Worm (Caenorhabditis elegans) whole organism, late embryonic: ENCODE results near the gene Y75B7AL.2.

ENCODE experiments used
- K09A11.1 ChIP-seq: sonication (generic microtip); optimal IDR thresholded peaks from 2 replicates; lab custom pipeline; 2017; ENCODE audit warnings: antibody characterized with exemption, mild to moderate bottlenecking, missing genetic modification characterization, missing compliant biosample characterization; ENCODE audit not compliant: insufficient read depth
- T23F11.4 ChIP-seq: fragments of 200-800 bp; sonication (Bioruptor generic); optimal IDR thresholded peaks from 2 replicates; lab custom pipeline; 2018; ENCODE audit warnings: mild to moderate bottlenecking, missing genetic modification characterization, missing compliant biosample characterization
- Y22D7AL.16 ChIP-seq: sonication (generic microtip); optimal IDR thresholded peaks from 2 replicates; lab custom pipeline; 2016; ENCODE audit warnings: missing genetic modification characterization, missing compliant biosample characterization
- ahr-1 ChIP-seq: sonication (generic microtip); optimal IDR thresholded peaks from 2 replicates; lab custom pipeline; 2016; ENCODE audit warnings: missing genetic modification characterization, missing compliant biosample characterization
- ama-1 ChIP-seq: fragments of 150-350 bp; optimal IDR thresholded peaks from 2 replicates; lab custom pipeline; 2014
- ceh-2 ChIP-seq: sonication (generic microtip); optimal IDR thresholded peaks from 2 replicates; lab custom pipeline; 2016; ENCODE audit warnings: missing genotype, missing genetic modification characterization, missing compliant biosample characterization
- ceh-30 ChIP-seq: fragments of 150-350 bp; optimal IDR thresholded peaks from 2 replicates; lab custom pipeline; 2014; ENCODE audit warnings: missing biosample characterization, missing genetic modification characterization
- ceh-45 ChIP-seq: fragments of 200-800 bp; sonication (Bioruptor generic); IDR thresholded peaks from 2 replicates; pipeline ENCODE4 v1.3.6; 2022; ENCODE audit warnings: missing genetic modification reagents, missing genetic modification characterization, missing compliant biosample characterization
- ceh-48 ChIP-seq: sonication (generic microtip); optimal IDR thresholded peaks from 2 replicates; lab custom pipeline; 2016; ENCODE audit warnings: missing genetic modification characterization, inconsistent platforms, missing compliant biosample characterization
- ceh-6 ChIP-seq: fragments of 200-800 bp; sonication (Bioruptor generic); optimal IDR thresholded peaks from 2 replicates; lab custom pipeline; 2018; ENCODE audit warnings: mild to moderate bottlenecking, missing genetic modification characterization, missing compliant biosample characterization
- che-1 ChIP-seq: sonication (generic microtip); optimal IDR thresholded peaks from 2 replicates; lab custom pipeline; 2016; ENCODE audit warnings: mild to moderate bottlenecking, missing genetic modification characterization, missing compliant biosample characterization
- dve-1 ChIP-seq: sonication (generic microtip); optimal IDR thresholded peaks from 2 replicates; lab custom pipeline; 2017; ENCODE audit warnings: antibody characterized with exemption, mild to moderate bottlenecking, missing genetic modification characterization, missing compliant biosample characterization
- elt-2 ChIP-seq: sonication (generic microtip); optimal IDR thresholded peaks from 2 replicates; lab custom pipeline; 2016; ENCODE audit warnings: missing genetic modification reagents, missing genetic modification characterization, missing compliant biosample characterization
- elt-4 ChIP-seq: sonication (generic microtip); optimal IDR thresholded peaks from 2 replicates; lab custom pipeline; 2016; ENCODE audit warnings: missing genetic modification characterization, missing compliant biosample characterization
- ets-4 ChIP-seq: sonication (generic microtip); optimal IDR thresholded peaks from 2 replicates; lab custom pipeline; 2016; ENCODE audit warnings: missing genetic modification characterization, missing compliant biosample characterization
- fax-1 ChIP-seq: sonication (generic microtip); optimal IDR thresholded peaks from 2 replicates; lab custom pipeline; 2016; ENCODE audit warnings: missing genotype, missing genetic modification characterization, missing compliant biosample characterization
- hlh-13 ChIP-seq: fragments of 200-800 bp; sonication (Bioruptor generic); optimal IDR thresholded peaks from 2 replicates; lab custom pipeline; 2018; ENCODE audit warnings: mild to moderate bottlenecking, missing genetic modification characterization, missing compliant biosample characterization
- hlh-30 ChIP-seq: sonication (generic microtip); optimal IDR thresholded peaks from 2 replicates; lab custom pipeline; 2017; ENCODE audit warnings: antibody characterized with exemption, missing genetic modification characterization, missing compliant biosample characterization; ENCODE audit not compliant: insufficient read depth
- lin-11 ChIP-seq: fragments of 200-800 bp; sonication (Bioruptor generic); optimal IDR thresholded peaks from 2 replicates; lab custom pipeline; 2018; ENCODE audit warnings: mild to moderate bottlenecking, missing genetic modification characterization, missing compliant biosample characterization
- nhr-11 ChIP-seq: fragments of 150-350 bp; optimal IDR thresholded peaks from 2 replicates; lab custom pipeline; 2014; ENCODE audit warnings: missing biosample characterization, missing genetic modification characterization
- odd-2 ChIP-seq: sonication (generic microtip); optimal IDR thresholded peaks from 2 replicates; lab custom pipeline; 2017; ENCODE audit warnings: antibody characterized with exemption, mild to moderate bottlenecking, missing genetic modification characterization, missing compliant biosample characterization
- pax-1 ChIP-seq: fragments of 150-350 bp; optimal IDR thresholded peaks from 2 replicates; lab custom pipeline; 2014; ENCODE audit warnings: missing biosample characterization, missing genetic modification characterization
- pqm-1 ChIP-seq: sonication (generic microtip); optimal IDR thresholded peaks from 2 replicates; lab custom pipeline; 2016; ENCODE audit warnings: missing genetic modification characterization, missing compliant biosample characterization
- rnt-1 ChIP-seq: sonication (generic microtip); optimal IDR thresholded peaks from 2 replicates; lab custom pipeline; 2016; ENCODE audit warnings: missing genetic modification characterization, missing compliant biosample characterization
- sox-2 ChIP-seq: fragments of 200-800 bp; sonication (Bioruptor generic); IDR thresholded peaks from 2 replicates; pipeline ENCODE4 v1.3.6; 2022; ENCODE audit warnings: missing genetic modification reagents, missing genetic modification characterization, missing compliant biosample characterization
- sox-4 ChIP-seq: sonication (generic microtip); optimal IDR thresholded peaks from 2 replicates; lab custom pipeline; 2017; ENCODE audit warnings: mild to moderate bottlenecking, missing genetic modification characterization, inconsistent platforms, missing compliant biosample characterization
- tbx-2 ChIP-seq: sonication (generic microtip); optimal IDR thresholded peaks from 2 replicates; lab custom pipeline; 2016; ENCODE audit warnings: missing genetic modification characterization, missing compliant biosample characterization
- tbx-7 ChIP-seq: sonication (generic microtip); optimal IDR thresholded peaks from 2 replicates; lab custom pipeline; 2016; ENCODE audit warnings: missing genotype, missing genetic modification characterization, missing compliant biosample characterization
- unc-3 ChIP-seq, 2 experiments: fragments of 200-800 bp in 1 of 2; sonication (Bioruptor generic) in 1 of 2; sonication (generic microtip) in 1 of 2; conservative IDR thresholded peaks in 1 of 2; optimal IDR thresholded peaks in 1 of 2; 2 replicates each; pipeline versions ENCODE4 v1.3.6 to Lab custom; 2016 to 2022; ENCODE audit warnings: missing compliant biosample characterization in 2 of 2, missing genetic modification characterization in 2 of 2, missing genetic modification reagents in 1 of 2
- unc-42 ChIP-seq: sonication (generic microtip); optimal IDR thresholded peaks from 2 replicates; lab custom pipeline; 2016; ENCODE audit warnings: missing genotype, missing genetic modification characterization, missing compliant biosample characterization
- unc-55 ChIP-seq: sonication (generic microtip); optimal IDR thresholded peaks from 2 replicates; lab custom pipeline; 2017; ENCODE audit warnings: missing biosample characterization, missing genetic modification reagents, missing genetic modification characterization
- unc-86 ChIP-seq: sonication (generic microtip); optimal IDR thresholded peaks from 2 replicates; lab custom pipeline; 2016; ENCODE audit warnings: missing genetic modification characterization, missing compliant biosample characterization
- ztf-16 ChIP-seq: sonication (generic microtip); optimal IDR thresholded peaks from 2 replicates; lab custom pipeline; 2017; ENCODE audit warnings: missing genetic modification characterization, missing compliant biosample characterization

Gene Y75B7AL.2

DNA sequence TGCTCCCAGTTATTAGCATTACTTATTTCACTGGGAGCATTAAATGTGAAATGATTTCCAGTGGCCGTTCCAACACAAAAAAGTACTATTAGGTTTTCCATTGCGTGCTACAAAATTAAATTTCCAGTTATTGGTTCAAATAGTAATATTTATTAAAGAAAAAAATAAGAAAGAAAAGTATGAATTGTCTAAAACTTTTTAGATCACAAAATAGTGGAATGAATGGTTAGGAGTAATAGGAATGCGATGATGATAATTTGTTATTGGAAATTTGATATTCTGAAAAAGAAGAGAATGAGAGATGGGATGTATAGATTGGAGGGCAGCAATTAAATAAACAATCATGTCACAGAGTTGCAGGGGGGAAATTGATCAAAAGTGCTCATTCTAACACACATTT is at the start of gene Y75B7AL.2:
Gene Y75B7AL.2, minus strand, starts transcription at position 101 of the 400 bp plus-strand sequence.
- TF ChIP-seq elt-4 (no peak), sox-2 (GFP tag; lab: Robert Waterston, UW) (no peak), K09A11.1 (tag; lab: Kevin White, UChicago) (no peak), ceh-45 (GFP tag; lab: Robert Waterston, UW) (no peak), rnt-1 (tag; lab: Kevin White, UChicago) (no peak)

DNA sequence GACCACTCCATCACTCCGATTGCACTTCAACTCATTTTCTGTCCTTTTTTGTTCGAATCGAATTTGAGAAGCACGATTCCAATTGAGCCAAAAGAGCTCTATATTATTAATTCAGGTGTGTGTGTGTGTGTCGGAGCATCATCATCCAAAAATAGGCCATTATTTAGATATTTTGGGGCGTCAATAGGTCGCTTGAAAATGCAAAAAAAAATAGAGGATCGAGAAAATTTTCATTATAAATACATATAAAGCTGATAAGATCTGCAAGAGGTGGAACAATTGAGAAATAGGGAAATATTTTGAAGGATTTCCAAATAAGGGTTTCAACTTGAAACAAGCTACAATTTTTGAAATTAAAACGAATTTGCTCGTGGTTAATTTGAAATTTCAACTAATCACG is 34.9 kb upstream of the Y75B7AL.2 start, which contains the start of gene Y75B7AR.1:
Gene Y75B7AR.1, minus strand, starts transcription at position 101 of the 400 bp plus-strand sequence.
- TF ChIP-seq hlh-13 (GFP tag; lab: Kevin White, UChicago) = no peak
- TF ChIP-seq che-1 (tag; lab: Kevin White, UChicago) = no peak
- TF ChIP-seq fax-1 (tag; lab: Kevin White, UChicago) = no peak
- TF ChIP-seq nhr-11 (tag; lab: Kevin White, UChicago) = no peak
- TF ChIP-seq unc-3 (GFP tag; conservative IDR thresholded peaks at IDR 0.05; lab: Robert Waterston, UW) = no peak
- no peak for TF ChIP-seq unc-3 (tag; optimal IDR thresholded peaks at IDR 0.05; lab: Kevin White, UChicago)
- TF ChIP-seq elt-2 = no peak
- no peak for TF ChIP-seq rnt-1 (tag; lab: Kevin White, UChicago)
- TF ChIP-seq lin-11 = no peak
- no peak for TF ChIP-seq ahr-1 (tag; lab: Kevin White, UChicago)
- no peak for TF ChIP-seq sox-4 (tag; lab: Kevin White, UChicago)
- TF ChIP-seq T23F11.4 = no peak
- no peak for TF ChIP-seq ets-4 (tag; lab: Kevin White, UChicago)
- TF ChIP-seq ceh-6 = no peak
- TF ChIP-seq ceh-48 (tag; lab: Kevin White, UChicago) = no peak
- no peak for TF ChIP-seq tbx-2 (tag; lab: Kevin White, UChicago)
- TF ChIP-seq ceh-2 (tag; lab: Kevin White, UChicago) = no peak
- TF ChIP-seq Y22D7AL.16 (tag; lab: Kevin White, UChicago) = no peak
- no peak for TF ChIP-seq ama-1 (lab: Kevin White, UChicago)
- no peak for TF ChIP-seq dve-1 (tag; lab: Kevin White, UChicago)
- TF ChIP-seq, all 69 proteins: peak for 0

DNA sequence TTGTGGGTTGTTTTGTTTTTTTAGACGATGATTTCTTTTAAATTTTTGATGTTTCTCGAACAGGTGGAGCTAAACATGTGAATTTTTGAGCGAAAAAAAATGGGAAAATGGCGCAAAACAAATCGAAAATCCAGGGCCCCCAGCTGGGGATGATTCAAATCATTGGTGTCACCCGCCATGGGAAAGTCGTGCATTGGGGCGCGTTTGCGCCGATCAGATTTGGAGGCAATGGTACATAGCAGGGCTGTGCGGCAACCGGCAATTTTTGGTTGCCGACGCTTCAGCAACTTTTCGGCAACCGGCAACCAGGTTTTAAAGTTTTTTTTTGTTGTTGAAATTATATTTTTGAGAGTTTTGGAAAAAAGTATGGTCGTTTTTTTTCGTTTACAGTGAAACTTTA is 32.5 kb upstream of the Y75B7AL.2 start:
- TF ChIP-seq dve-1 (tag; lab: Kevin White, UChicago) (no peak), pax-1 (tag; lab: Kevin White, UChicago) (no peak)

DNA sequence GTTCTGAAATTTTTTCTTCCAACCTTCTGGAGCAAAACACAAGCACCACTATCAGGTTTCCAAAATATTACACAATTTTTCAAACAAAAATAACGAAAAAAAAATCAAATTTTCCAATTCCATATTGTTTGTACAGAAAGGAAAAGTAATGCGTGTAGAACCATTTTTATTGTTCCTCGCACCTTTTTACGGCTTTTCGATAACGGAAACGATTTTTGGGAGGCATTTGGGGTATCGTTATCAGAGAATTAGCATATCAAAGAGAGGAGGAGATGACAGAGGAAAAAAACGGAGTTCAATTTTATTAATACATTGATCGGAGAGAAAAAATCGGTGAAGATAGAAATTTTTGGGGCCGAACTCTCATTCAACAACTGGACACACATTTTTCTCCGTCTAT is 31.9 kb upstream of the Y75B7AL.2 start:
- TF ChIP-seq pqm-1 (tag; lab: Kevin White, UChicago) (no peak), odd-2 (tag; lab: Kevin White, UChicago) (no peak), unc-86 (tag; lab: Kevin White, UChicago) (no peak), dve-1 (tag; lab: Kevin White, UChicago) (no peak), che-1 (tag; lab: Kevin White, UChicago) (no peak), tbx-7 (tag; lab: Kevin White, UChicago) (no peak), ceh-30 (tag; lab: Kevin White, UChicago) (no peak), unc-3 (GFP tag; conservative IDR thresholded peaks at IDR 0.05; lab: Robert Waterston, UW) (no peak), unc-3 (tag; optimal IDR thresholded peaks at IDR 0.05; lab: Kevin White, UChicago) (no peak), Y22D7AL.16 (tag; lab: Kevin White, UChicago) (no peak), ceh-6 (no peak), unc-55 (GFP tag; lab: Kevin White, UChicago) (no peak), nhr-11 (tag; lab: Kevin White, UChicago) (no peak), hlh-30 (tag; lab: Kevin White, UChicago) (no peak), unc-42 (tag; lab: Kevin White, UChicago) (no peak), pax-1 (tag; lab: Kevin White, UChicago) (no peak), ztf-16 (tag; lab: Kevin White, UChicago) (no peak), sox-4 (tag; lab: Kevin White, UChicago) (no peak)
